ENCODE assay signal across 5 fruit fly cellular contexts in genomic region chr2L:1613748-1614365, dm6.
A peak's percentile ranks its signal among the peaks of the same experiment; 100 is the strongest.
TF ChIP-seq lines count a peak whose summit lies in the region.

Gene RFeSP, minus strand, starts transcription at chr2L:1614160.

- peak; percentile 34 to 60 for TF ChIP-seq CTCF in S2 (optimal IDR thresholded peaks at IDR 0.05; lab: Kevin White, UChicago)
- peak; percentile 43 for TF ChIP-seq CTCF in whole organism, embryonic (GFP tag; optimal IDR thresholded peaks at IDR 0.05; lab: Kevin White, UChicago)

TF ChIP-seq in whole organism, adult, 20 proteins besides CTCF, POLR2A, EP300 and RAD21:
- TF ChIP-seq ovo (GFP tag; optimal IDR thresholded peaks at IDR 0.05; lab: Kevin White, UChicago) (no peak), tj (GFP tag; optimal IDR thresholded peaks at IDR 0.05; lab: Kevin White, UChicago) (no peak), CG14711 (tag; optimal IDR thresholded peaks at IDR 0.05; lab: Kevin White, UChicago) (no peak), CG33017 (tag; optimal IDR thresholded peaks at IDR 0.05; lab: Kevin White, UChicago) (no peak), bab1 (GFP tag; optimal IDR thresholded peaks at IDR 0.05; lab: Kevin White, UChicago) (peak; percentile 73), cic (GFP tag; optimal IDR thresholded peaks at IDR 0.05; lab: Kevin White, UChicago) (peak; percentile 30), Crg-1 (GFP tag; optimal IDR thresholded peaks at IDR 0.05; lab: Kevin White, UChicago) (peak; percentile 0), Mnt (GFP tag; optimal IDR thresholded peaks at IDR 0.05; lab: Kevin White, UChicago) (peak; percentile 1)

TF ChIP-seq in whole organism, embryonic, 481 proteins besides CTCF, POLR2A, EP300 and RAD21 (continues in another document):
- TF ChIP-seq Dref (GFP tag; IDR thresholded peaks at IDR 0.05; lab: Robert Waterston, UW) (peak; percentile 43; the same call in 1 of the 2 replicates), CG12391 (tag; optimal IDR thresholded peaks at IDR 0.05; lab: Kevin White, UChicago) (peak; percentile 35), CG14710 (tag; optimal IDR thresholded peaks at IDR 0.05; lab: Kevin White, UChicago) (peak; percentile 58), toy (GFP tag; IDR thresholded peaks at IDR 0.05; lab: Robert Waterston, UW) (no peak), E2f1 (GFP tag; IDR thresholded peaks at IDR 0.05; lab: Robert Waterston, UW) (no peak), Aef1 (GFP tag; IDR thresholded peaks at IDR 0.05; lab: Robert Waterston, UW) (no peak), CG3163 (GFP tag; optimal IDR thresholded peaks at IDR 0.05; lab: Kevin White, UChicago) (no peak), salm (tag; optimal IDR thresholded peaks at IDR 0.05; lab: Kevin White, UChicago) (no peak), CG9932 (GFP tag; IDR thresholded peaks at IDR 0.05; lab: Robert Waterston, UW) (0 out of 2 replicates have a peak, but pooled peaks have one; percentile 7), CG17612 (GFP tag; IDR thresholded peaks at IDR 0.05; lab: Robert Waterston, UW) (no peak), Tbp (GFP tag; optimal IDR thresholded peaks at IDR 0.05; lab: Kevin White, UChicago) (no peak), cg (GFP tag; optimal IDR thresholded peaks at IDR 0.05; lab: Kevin White, UChicago) (no peak), Side (GFP tag; optimal IDR thresholded peaks at IDR 0.05; lab: Kevin White, UChicago) (no peak), CG7357 (GFP tag; IDR thresholded peaks at IDR 0.05; lab: Robert Waterston, UW) (no peak), HLH4C (GFP tag; IDR thresholded peaks at IDR 0.05; lab: Robert Waterston, UW; ENCODE audit: partially characterized antibody) (no peak), seq (GFP tag; IDR thresholded peaks at IDR 0.05; lab: Robert Waterston, UW) (no peak), en (GFP tag; optimal IDR thresholded peaks at IDR 0.05; lab: Kevin White, UChicago) (no peak), Sry-β (GFP tag; optimal IDR thresholded peaks at IDR 0.05; lab: Kevin White, UChicago) (no peak), ems (GFP tag; optimal IDR thresholded peaks at IDR 0.05; lab: Kevin White, UChicago) (peak; percentile 38), Med (GFP tag; lab: Kevin White, UChicago) (peak; percentile 88), CG15073 (GFP tag; optimal IDR thresholded peaks at IDR 0.05; lab: Kevin White, UChicago) (no peak), Hr51 (GFP tag; optimal IDR thresholded peaks at IDR 0.05; lab: Kevin White, UChicago) (no peak), CG31224 (GFP tag; IDR thresholded peaks at IDR 0.05; lab: Robert Waterston, UW) (no peak), ase (GFP tag; IDR thresholded peaks at IDR 0.05; lab: Robert Waterston, UW) (no peak), Ssrp (tag; optimal IDR thresholded peaks at IDR 0.05; lab: Kevin White, UChicago) (no peak), gt (GFP tag; IDR thresholded peaks at IDR 0.05; lab: Robert Waterston, UW) (no peak), Bdp1 (GFP tag; optimal IDR thresholded peaks at IDR 0.05; lab: Kevin White, UChicago) (peak; percentile 27), CG8478 (optimal IDR thresholded peaks at IDR 0.05; lab: Kevin White, UChicago) (no peak), CG3726 (GFP tag; IDR thresholded peaks at IDR 0.05; lab: Robert Waterston, UW) (no peak)

TF ChIP-seq in whole organism, prepupa, 60 proteins besides CTCF, POLR2A, EP300 and RAD21:
- TF ChIP-seq Sox14 (GFP tag; optimal IDR thresholded peaks at IDR 0.05; lab: Kevin White, UChicago) (peak; percentile 2), vri (GFP tag; optimal IDR thresholded peaks at IDR 0.05; lab: Kevin White, UChicago) (peak; percentile 88), CG34406 (GFP tag; optimal IDR thresholded peaks at IDR 0.05; lab: Kevin White, UChicago) (no peak)

TF ChIP-seq in whole organism, wandering third instar larva, 38 proteins besides CTCF, POLR2A, EP300 and RAD21:
- TF ChIP-seq Mio (GFP tag; optimal IDR thresholded peaks at IDR 0.05; lab: Kevin White, UChicago) (no peak), psq (GFP tag; optimal IDR thresholded peaks at IDR 0.05; lab: Kevin White, UChicago) (no peak), sage (GFP tag; optimal IDR thresholded peaks at IDR 0.05; lab: Kevin White, UChicago) (no peak), woc (GFP tag; optimal IDR thresholded peaks at IDR 0.05; lab: Kevin White, UChicago) (no peak), Dif (GFP tag; optimal IDR thresholded peaks at IDR 0.05; lab: Kevin White, UChicago; ENCODE audit: partially characterized antibody) (peak; percentile 78), dl (GFP tag; optimal IDR thresholded peaks at IDR 0.05; lab: Kevin White, UChicago; ENCODE audit: insufficient read depth in 1 of 2, partially characterized antibody in 2 of 2) (peak in 1 of 2 experiments; percentile 46), lola (GFP tag; optimal IDR thresholded peaks at IDR 0.05; lab: Kevin White, UChicago) (no peak), tai (GFP tag; optimal IDR thresholded peaks at IDR 0.05; lab: Kevin White, UChicago) (no peak), ey (GFP tag; optimal IDR thresholded peaks at IDR 0.05; lab: Kevin White, UChicago) (no peak), Dfd (GFP tag; optimal IDR thresholded peaks at IDR 0.05; lab: Kevin White, UChicago) (no peak), CrebA (GFP tag; optimal IDR thresholded peaks at IDR 0.05; lab: Kevin White, UChicago; ENCODE audit: borderline replicate concordance) (no peak), pan (optimal IDR thresholded peaks at IDR 0.05; lab: Kevin White, UChicago) (no peak), br (GFP tag; optimal IDR thresholded peaks at IDR 0.05; lab: Kevin White, UChicago) (no peak), Hr83 (GFP tag; optimal IDR thresholded peaks at IDR 0.05; lab: Kevin White, UChicago; ENCODE audit: poor library complexity, severe bottlenecking) (no peak), Sp1 (GFP tag; optimal IDR thresholded peaks at IDR 0.05; lab: Kevin White, UChicago) (no peak), brk (GFP tag; optimal IDR thresholded peaks at IDR 0.05; lab: Kevin White, UChicago) (no peak), Abd-B (GFP tag; optimal IDR thresholded peaks at IDR 0.05; lab: Kevin White, UChicago) (no peak), CG32264 (GFP tag; optimal IDR thresholded peaks at IDR 0.05; lab: Kevin White, UChicago) (no peak), jim (GFP tag; optimal IDR thresholded peaks at IDR 0.05; lab: Kevin White, UChicago) (no peak), foxo (GFP tag; optimal IDR thresholded peaks at IDR 0.05; lab: Kevin White, UChicago) (no peak), fru (GFP tag; optimal IDR thresholded peaks at IDR 0.05; lab: Kevin White, UChicago) (no peak), Jra (GFP tag; optimal IDR thresholded peaks at IDR 0.05; lab: Kevin White, UChicago) (no peak), CG9705 (GFP tag; optimal IDR thresholded peaks at IDR 0.05; lab: Kevin White, UChicago) (no peak), dsf (GFP tag; optimal IDR thresholded peaks at IDR 0.05; lab: Kevin White, UChicago; ENCODE audit: borderline replicate concordance) (no peak), GATAd (GFP tag; optimal IDR thresholded peaks at IDR 0.05; lab: Kevin White, UChicago) (no peak), h (GFP tag; optimal IDR thresholded peaks at IDR 0.05; lab: Kevin White, UChicago) (peak; percentile 5), Hnf4 (GFP tag; optimal IDR thresholded peaks at IDR 0.05; lab: Kevin White, UChicago) (no peak), Myc (optimal IDR thresholded peaks at IDR 0.05; lab: Kevin White, UChicago) (peak; percentile 44), OdsH (GFP tag; optimal IDR thresholded peaks at IDR 0.05; lab: Kevin White, UChicago) (no peak), HLH106 (tag; optimal IDR thresholded peaks at IDR 0.05; lab: Kevin White, UChicago) (no peak), Rel (GFP tag; optimal IDR thresholded peaks at IDR 0.05; lab: Kevin White, UChicago) (no peak), Rel (tag; optimal IDR thresholded peaks at IDR 0.05; lab: Kevin White, UChicago) (peak; percentile 37), Vsx2 (GFP tag; optimal IDR thresholded peaks at IDR 0.05; lab: Kevin White, UChicago; ENCODE audit: partially characterized antibody) (no peak), Hr78 (GFP tag; optimal IDR thresholded peaks at IDR 0.05; lab: Kevin White, UChicago) (no peak), dmrt93B (GFP tag; optimal IDR thresholded peaks at IDR 0.05; lab: Kevin White, UChicago) (no peak), N (GFP tag; optimal IDR thresholded peaks at IDR 0.05; lab: Kevin White, UChicago) (no peak), usp (GFP tag; optimal IDR thresholded peaks at IDR 0.05; lab: Kevin White, UChicago) (no peak)
